Fruit fly (Drosophila melanogaster) S2 (cell line): ENCODE measurements around the gene CG10064.
A peak's percentile ranks its signal among the peaks of the same experiment; 100 is the strongest.
"Not testable (repeated sequence)": the region's sequence is repeated elsewhere in the genome, so short reads cannot be mapped to it uniquely, and the experiment has no call there.

Source experiments
- CG8478 ChIP-seq: fragments of >200 bp; optimal IDR thresholded peaks from 2 replicates; lab custom pipeline; 2018
- CTCF ChIP-seq, 2 experiments: fragments of >200 bp; optimal IDR thresholded peaks; 2 replicates each; lab custom pipeline; 2018

DNA sequence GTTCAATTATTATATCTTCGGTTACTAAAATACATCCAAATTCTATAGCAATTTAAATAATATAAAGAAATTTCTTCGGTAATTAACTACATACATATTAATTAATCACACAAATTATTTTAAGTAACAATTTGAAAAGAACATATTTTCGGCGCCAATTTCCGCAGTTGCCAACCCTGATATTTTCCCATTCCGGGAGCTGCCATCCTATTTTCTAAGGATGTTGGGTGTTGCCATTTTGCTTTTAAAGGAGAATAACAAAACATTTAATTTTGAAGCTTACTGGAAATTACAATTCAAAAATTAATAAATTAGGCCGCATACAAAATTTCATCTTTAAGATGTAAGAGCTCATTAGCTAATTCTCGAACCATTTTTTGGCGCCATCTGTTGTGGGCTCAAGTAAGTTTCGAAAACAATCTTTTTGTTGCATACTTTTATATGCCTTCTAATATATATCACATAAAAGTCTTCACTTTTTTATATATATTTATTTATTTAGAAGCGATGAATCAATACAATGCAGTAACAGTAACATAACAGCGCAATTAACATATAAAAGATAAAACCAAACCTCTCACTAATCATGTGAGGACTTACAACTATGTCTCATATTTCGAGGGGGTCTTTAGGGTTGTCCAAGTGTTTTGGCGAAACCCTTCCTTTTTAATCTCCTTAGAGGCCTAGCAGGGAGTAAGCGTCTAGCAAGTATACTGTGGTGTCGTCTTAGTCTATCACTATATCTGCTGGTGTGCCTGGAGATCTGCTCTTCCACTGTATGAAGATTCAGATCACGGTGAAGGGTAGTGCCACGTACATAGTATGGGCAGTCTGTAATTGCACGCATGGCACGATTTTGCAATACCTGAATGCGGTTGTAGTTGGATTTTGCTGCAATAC is 27.0 kb upstream of the CG10064 start:
- TF ChIP-seq CG8478 (lab: Kevin White, UChicago) = not testable (repeated sequence)
- peak; percentile 69 to 89 for TF ChIP-seq CTCF (optimal IDR thresholded peaks at IDR 0.05; lab: Kevin White, UChicago)
